Fruit fly (Drosophila melanogaster): ENCODE measurements around the gene Or98b.
A peak's percentile ranks its signal among the peaks of the same experiment; 100 is the strongest.

The Or98b gene

dm6 chr3R:28345287-28345686 lies 6.8 kb upstream of the Or98b start (continued):
- TF ChIP-seq CG7839 (tag; optimal IDR thresholded peaks at IDR 0.05) (peak; percentile 18), CG3847 (GFP tag; IDR thresholded peaks at IDR 0.05) (peak; percentile 36; the same call in 1 of the 2 replicates), Pdp1 (GFP tag; optimal IDR thresholded peaks at IDR 0.05) (no peak), p53 (GFP tag; optimal IDR thresholded peaks at IDR 0.05) (no peak), MESR4 (GFP tag; optimal IDR thresholded peaks at IDR 0.05) (no peak), schlank (tag; optimal IDR thresholded peaks at IDR 0.05) (no peak), CG14710 (tag; optimal IDR thresholded peaks at IDR 0.05) (peak; percentile 49), NfI (GFP tag; optimal IDR thresholded peaks at IDR 0.05) (peak; percentile 6), Hr78 (GFP tag; optimal IDR thresholded peaks at IDR 0.05) (no peak), ttk (GFP tag; IDR thresholded peaks at IDR 0.05) (no peak), Med (GFP tag) (peak; percentile 82), Ssrp (tag; optimal IDR thresholded peaks at IDR 0.05) (peak; percentile 10), Hmr (GFP tag; optimal IDR thresholded peaks at IDR 0.05) (peak; percentile 44), hb (GFP tag; IDR thresholded peaks at IDR 0.05; ENCODE audit: partially characterized antibody) (no peak), exex (tag; optimal IDR thresholded peaks at IDR 0.05) (no peak), tll (GFP tag; optimal IDR thresholded peaks at IDR 0.05) (no peak), Opbp (GFP tag; IDR thresholded peaks at IDR 0.05; ENCODE audit: partially characterized antibody) (peak; percentile 10; the same call in 2 of the 3 replicates), CG30403 (GFP tag; optimal IDR thresholded peaks at IDR 0.05) (no peak), CG10543 (GFP tag; optimal IDR thresholded peaks at IDR 0.05) (no peak), gro (GFP tag; optimal IDR thresholded peaks at IDR 0.05) (no peak), CG6254 (GFP tag; optimal IDR thresholded peaks at IDR 0.05) (no peak), D (optimal IDR thresholded peaks at IDR 0.05) (no peak), D (GFP tag; optimal IDR thresholded peaks at IDR 0.05) (no peak), Elba2 (GFP tag; optimal IDR thresholded peaks at IDR 0.05) (no peak), CG2712 (tag; optimal IDR thresholded peaks at IDR 0.05) (peak; percentile 48), CG8290 (GFP tag; optimal IDR thresholded peaks at IDR 0.05) (no peak), CG8290 (tag; optimal IDR thresholded peaks at IDR 0.05) (peak in 1 of 2 experiments; percentile 24), Jarid2 (GFP tag; optimal IDR thresholded peaks at IDR 0.05) (no peak), grn (GFP tag; optimal IDR thresholded peaks at IDR 0.05) (no peak), inv (GFP tag; IDR thresholded peaks at IDR 0.05; ENCODE audit: partially characterized antibody) (no peak), dimm (GFP tag; IDR thresholded peaks at IDR 0.05) (no peak), jumu (GFP tag; optimal IDR thresholded peaks at IDR 0.05) (no peak), Deaf1 (tag; optimal IDR thresholded peaks at IDR 0.05) (no peak), Hmx (GFP tag; optimal IDR thresholded peaks at IDR 0.05) (no peak), sr (GFP tag; IDR thresholded peaks at IDR 0.05) (no peak), Lhr (GFP tag; optimal IDR thresholded peaks at IDR 0.05) (peak; percentile 63), CG7556 (GFP tag; optimal IDR thresholded peaks at IDR 0.05) (no peak), CG10267 (tag; optimal IDR thresholded peaks at IDR 0.05) (peak; percentile 33), CG33213 (GFP tag; optimal IDR thresholded peaks at IDR 0.05) (peak; percentile 54), Fer3 (tag; optimal IDR thresholded peaks at IDR 0.05) (no peak), Bgb (GFP tag; IDR thresholded peaks at IDR 0.05; ENCODE audit: partially characterized antibody) (0 out of 2 replicates have a peak, but pooled peaks have one; percentile 28), fru (optimal IDR thresholded peaks at IDR 0.05) (no peak), pita (GFP tag; optimal IDR thresholded peaks at IDR 0.05) (peak; percentile 82), CG13894 (tag; optimal IDR thresholded peaks at IDR 0.05) (no peak), BEAF-32 (GFP tag; optimal IDR thresholded peaks at IDR 0.05) (peak; percentile 3), CG8359 (GFP tag; optimal IDR thresholded peaks at IDR 0.05; ENCODE audit: borderline replicate concordance) (no peak), CG1792 (GFP tag; optimal IDR thresholded peaks at IDR 0.05) (no peak), tin (GFP tag; optimal IDR thresholded peaks at IDR 0.05) (peak; percentile 14), Ptx1 (GFP tag; IDR thresholded peaks at IDR 0.05) (0 out of 2 replicates have a peak, but pooled peaks have one; percentile 18), onecut (GFP tag; IDR thresholded peaks at IDR 0.05) (no peak)
